Fruit fly (Drosophila melanogaster): Measurements from ENCODE around the gene Idgf4.

The Idgf4 gene

dm6 chrX:9881746-9882145, 49.0 kb downstream of the Idgf4 start, which contains the start of gene CG9689:
Gene CG9689, plus strand, starts transcription at chrX:9881953.
- no peak for TF ChIP-seq CG17801 (GFP tag; optimal IDR thresholded peaks at IDR 0.05; ENCODE audit: partially characterized antibody)

- TF ChIP-seq CG17801 (GFP tag; optimal IDR thresholded peaks at IDR 0.05; ENCODE audit: partially characterized antibody), result no peak
These were observed 51.2 kb downstream of the Idgf4 start, which contains the start of gene CG9686 for dm6 chrX:9879570-9879969. Gene CG9686, plus strand, starts transcription at chrX:9879870.

- no peak for TF ChIP-seq CG17801 (GFP tag; optimal IDR thresholded peaks at IDR 0.05; ENCODE audit: partially characterized antibody)
These were observed 52.6 kb downstream of the Idgf4 start, which contains the start of gene CG1468 for dm6 chrX:9878125-9878524. Gene CG1468, plus strand, starts transcription at chrX:9878422.
